Worm (Caenorhabditis elegans): Measurements from ENCODE around the gene ivns-1.

The ivns-1 gene

ce11 chrX:12655339-12655875 lies 21.3 kb upstream of the ivns-1 start (continued):
- TF ChIP-seq dmd-4 (tag; optimal IDR thresholded peaks at IDR 0.05) (no peak), zag-1 (tag; optimal IDR thresholded peaks at IDR 0.05) (peak; percentile 68), nhr-10 (tag; optimal IDR thresholded peaks at IDR 0.05) (no peak), aly-2 (tag; optimal IDR thresholded peaks at IDR 0.05) (no peak), mdl-1 (tag; optimal IDR thresholded peaks at IDR 0.05) (peak; percentile 42 to 55), snpc-4 (tag; optimal IDR thresholded peaks at IDR 0.05) (no peak), ztf-11 (tag; optimal IDR thresholded peaks at IDR 0.05) (no peak), nhr-77 (tag; optimal IDR thresholded peaks at IDR 0.05) (no peak), nhr-237 (tag; optimal IDR thresholded peaks at IDR 0.05) (no peak), ama-1 (optimal IDR thresholded peaks at IDR 0.05) (no peak)

ce11 chrX:12646546-12647167 lies 12.5 kb upstream of the ivns-1 start, which contains the start of gene zmp-5:
TSS of gene zmp-5 (plus strand) at chrX:12647117.
- TF ChIP-seq aly-2 (tag; optimal IDR thresholded peaks at IDR 0.05) (no peak), ztf-4 (tag; optimal IDR thresholded peaks at IDR 0.05) (no peak), nhr-6 (tag; optimal IDR thresholded peaks at IDR 0.05) (no peak), C34F6.9 (tag; optimal IDR thresholded peaks at IDR 0.05) (no peak), lin-39 (tag; optimal IDR thresholded peaks at IDR 0.05) (no peak), nhr-25 (tag; optimal IDR thresholded peaks at IDR 0.05) (no peak), lsy-2 (tag; optimal IDR thresholded peaks at IDR 0.05) (no peak), mdl-1 (tag; optimal IDR thresholded peaks at IDR 0.05) (no peak)

ce11 chrX:12645846-12646245 lies 11.7 kb upstream of the ivns-1 start:
- TF ChIP-seq nhr-25 (tag; optimal IDR thresholded peaks at IDR 0.05): peak; percentile 2
- TF ChIP-seq nhr-21 (tag; optimal IDR thresholded peaks at IDR 0.05): no peak

ce11 chrX:12642952-12643351 lies 8.8 kb upstream of the ivns-1 start:
- no peak for TF ChIP-seq lin-11 (tag; optimal IDR thresholded peaks at IDR 0.05)
- peak; percentile 58 for TF ChIP-seq nhr-129 (tag; optimal IDR thresholded peaks at IDR 0.05)
- TF ChIP-seq ama-1 (optimal IDR thresholded peaks at IDR 0.05): no peak
- no peak for TF ChIP-seq mbf-1 (tag; optimal IDR thresholded peaks at IDR 0.05)
- TF ChIP-seq lsy-2 (tag; optimal IDR thresholded peaks at IDR 0.05): peak in 1 of 2 experiments; percentile 5
- TF ChIP-seq elt-1 (tag; optimal IDR thresholded peaks at IDR 0.05): no peak
- TF ChIP-seq ZK546.5 (tag; optimal IDR thresholded peaks at IDR 0.05): no peak
- no peak for TF ChIP-seq skn-1 (tag; optimal IDR thresholded peaks at IDR 0.05)
- peak; percentile 44 for TF ChIP-seq nhr-25 (tag; optimal IDR thresholded peaks at IDR 0.05)
- TF ChIP-seq lin-13 (GFP tag; optimal IDR thresholded peaks at IDR 0.05): no peak
- TF ChIP-seq Y55F3AM.14 (GFP tag; optimal IDR thresholded peaks at IDR 0.05): no peak
- no peak for TF ChIP-seq egl-27 (tag; optimal IDR thresholded peaks at IDR 0.05)
- TF ChIP-seq mab-5 (tag; optimal IDR thresholded peaks at IDR 0.05): no peak
- TF ChIP-seq nhr-11 (tag; optimal IDR thresholded peaks at IDR 0.05): no peak
- TF ChIP-seq sma-9 (GFP tag; optimal IDR thresholded peaks at IDR 0.05): no peak
- no peak for TF ChIP-seq sma-9 (tag; optimal IDR thresholded peaks at IDR 0.05)
- TF ChIP-seq F13H6.1 (tag; optimal IDR thresholded peaks at IDR 0.05): peak; percentile 52

- no peak for TF ChIP-seq nhr-23 (tag; optimal IDR thresholded peaks at IDR 0.05)
- TF ChIP-seq mdl-1 (tag; optimal IDR thresholded peaks at IDR 0.05): no peak
- no peak for TF ChIP-seq ceh-82 (tag; optimal IDR thresholded peaks at IDR 0.05)
These were observed 6.8 kb upstream of the ivns-1 start for ce11 chrX:12640961-12641360.

ce11 chrX:12640459-12640858 lies 6.3 kb upstream of the ivns-1 start, which contains the start of gene R09A8.5:
TSS of gene R09A8.5 (minus strand) at chrX:12640559.
- TF ChIP-seq ama-1 (optimal IDR thresholded peaks at IDR 0.05) (no peak), sem-4 (tag; optimal IDR thresholded peaks at IDR 0.05) (no peak), sma-3 (GFP tag; optimal IDR thresholded peaks at IDR 0.05) (no peak), zag-1 (tag; optimal IDR thresholded peaks at IDR 0.05) (no peak), nhr-10 (tag; optimal IDR thresholded peaks at IDR 0.05) (no peak), ZK546.5 (tag; optimal IDR thresholded peaks at IDR 0.05) (no peak), lsy-2 (tag; optimal IDR thresholded peaks at IDR 0.05) (no peak)
